Fruit fly (Drosophila melanogaster): Measurements from ENCODE around the gene Cyp28a5.
A peak's percentile ranks its signal among the peaks of the same experiment; 100 is the strongest.

Gene Cyp28a5

DNA sequence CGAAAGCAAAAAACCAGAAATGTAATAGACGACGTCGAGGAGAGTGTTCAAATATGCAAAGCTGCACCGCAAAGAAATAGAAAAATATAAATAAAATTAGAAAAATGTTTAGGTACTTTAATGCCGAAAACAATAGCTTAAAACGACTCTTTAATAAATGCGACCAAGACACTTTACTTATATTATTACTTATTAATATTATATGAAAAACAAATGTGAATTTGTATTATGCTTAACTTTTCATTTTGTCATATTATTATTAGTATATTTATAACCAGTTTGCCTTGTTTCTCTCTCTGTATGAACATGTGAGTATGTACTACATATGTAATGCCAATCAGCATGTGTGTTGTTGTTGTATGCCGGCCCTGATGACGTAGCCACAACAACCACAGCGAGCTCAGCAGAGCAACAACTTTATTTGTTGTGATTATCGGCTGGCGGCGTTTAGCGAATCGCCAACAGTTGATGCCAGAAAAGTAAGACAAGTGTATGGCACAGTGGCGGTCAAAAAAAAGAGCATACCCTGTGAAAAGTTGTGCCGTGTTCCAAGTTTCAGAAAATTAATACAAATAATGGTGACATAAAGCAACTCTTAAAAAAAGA is 45.1 kb downstream of the Cyp28a5 start (continued):
- TF ChIP-seq Hr78 (GFP tag; optimal IDR thresholded peaks at IDR 0.05) (peak in 1 of 2 experiments; percentile 83), CG9797 (GFP tag; optimal IDR thresholded peaks at IDR 0.05) (no peak), Meics (GFP tag; optimal IDR thresholded peaks at IDR 0.05) (peak; percentile 97), rib (GFP tag; IDR thresholded peaks at IDR 0.05) (peak; percentile 91), sna (GFP tag; IDR thresholded peaks at IDR 0.05; ENCODE audit: partially characterized antibody) (no peak), so (GFP tag; IDR thresholded peaks at IDR 0.05) (peak; percentile 89), esg (GFP tag; conservative IDR thresholded peaks at IDR 0.05) (peak; percentile 92), caup (GFP tag; optimal IDR thresholded peaks at IDR 0.05; ENCODE audit: severe bottlenecking) (peak; percentile 88), otp (GFP tag; IDR thresholded peaks at IDR 0.05) (peak; percentile 54; the same call in 2 of the 3 replicates), CG15269 (tag; optimal IDR thresholded peaks at IDR 0.05) (peak; percentile 96), ac (GFP tag; optimal IDR thresholded peaks at IDR 0.05) (peak; percentile 56), CG42726 (GFP tag; IDR thresholded peaks at IDR 0.05; ENCODE audit: partially characterized antibody) (0 out of 2 replicates have a peak, but pooled peaks have one; percentile 20), CG4730 (GFP tag; IDR thresholded peaks at IDR 0.05) (peak; percentile 88), phol (tag; optimal IDR thresholded peaks at IDR 0.05) (peak; percentile 97), Mrtf (GFP tag; IDR thresholded peaks at IDR 0.05) (peak; percentile 88), Tbp (GFP tag; optimal IDR thresholded peaks at IDR 0.05) (no peak), pita (GFP tag; optimal IDR thresholded peaks at IDR 0.05) (no peak), cad (GFP tag; optimal IDR thresholded peaks at IDR 0.05) (no peak), Eip74EF (GFP tag; optimal IDR thresholded peaks at IDR 0.05) (peak in 1 of 2 experiments; percentile 97), mirr (GFP tag; optimal IDR thresholded peaks at IDR 0.05) (peak; percentile 99), CG33213 (GFP tag; optimal IDR thresholded peaks at IDR 0.05) (peak; percentile 26), CG16863 (GFP tag; optimal IDR thresholded peaks at IDR 0.05) (peak; percentile 0), sim (GFP tag; IDR thresholded peaks at IDR 0.05) (peak; percentile 83), dysf (GFP tag; IDR thresholded peaks at IDR 0.05) (peak; percentile 97), CkIIα-i1 (GFP tag; IDR thresholded peaks at IDR 0.05) (0 out of 2 replicates have a peak, but pooled peaks have one; percentile 23), CG7928 (GFP tag; optimal IDR thresholded peaks at IDR 0.05) (peak; percentile 61), emc (GFP tag; optimal IDR thresholded peaks at IDR 0.05) (no peak), abd-A (tag; optimal IDR thresholded peaks at IDR 0.05) (peak; percentile 46), amos (GFP tag; IDR thresholded peaks at IDR 0.05; ENCODE audit: partially characterized antibody) (no peak; the same call in 1 of the 2 replicates), Sox102F (GFP tag; optimal IDR thresholded peaks at IDR 0.05) (peak; percentile 97), slp2 (GFP tag; optimal IDR thresholded peaks at IDR 0.05) (peak; percentile 8), gfzf (GFP tag; optimal IDR thresholded peaks at IDR 0.05) (no peak), CG30020 (tag; optimal IDR thresholded peaks at IDR 0.05) (peak; percentile 80), ara (GFP tag; IDR thresholded peaks at IDR 0.05) (peak; percentile 89), CTCF (GFP tag; optimal IDR thresholded peaks at IDR 0.05) (peak; percentile 44), Six4 (GFP tag; optimal IDR thresholded peaks at IDR 0.05) (peak; percentile 72), sug (tag; optimal IDR thresholded peaks at IDR 0.05) (peak; percentile 93), Stat92E (GFP tag; optimal IDR thresholded peaks at IDR 0.05) (peak in 1 of 3 experiments; percentile 50), CG9932 (GFP tag; IDR thresholded peaks at IDR 0.05) (peak; percentile 85), CG11560 (tag; IDR thresholded peaks at IDR 0.05) (peak; percentile 83; the same call in 2 of the 3 replicates), Sry-δ (GFP tag; optimal IDR thresholded peaks at IDR 0.05) (no peak), CG9609 (GFP tag; optimal IDR thresholded peaks at IDR 0.05) (peak; percentile 48), CG33557 (GFP tag; optimal IDR thresholded peaks at IDR 0.05) (peak; percentile 93), lmd (GFP tag; IDR thresholded peaks at IDR 0.05) (peak; percentile 95)
